Worm (Caenorhabditis elegans) whole organism, early embryonic: Measurements from ENCODE around the gene phat-4.

ENCODE experiments used
- ama-1 ChIP-seq: fragments of 150-350 bp; optimal IDR thresholded peaks from 2 replicates; lab custom pipeline; 2014
- ceh-36 ChIP-seq: sonication (generic microtip); optimal IDR thresholded peaks from 2 replicates; lab custom pipeline; 2016; ENCODE audit warnings: missing genetic modification characterization, inconsistent platforms, missing compliant biosample characterization
- ets-7 ChIP-seq: sonication (generic microtip); optimal IDR thresholded peaks from 2 replicates; lab custom pipeline; 2016; ENCODE audit warnings: missing genotype, missing genetic modification characterization, missing compliant biosample characterization
- flt-1 ChIP-seq: fragments of 200-800 bp; sonication (Bioruptor generic); IDR thresholded peaks from 2 replicates; pipeline ENCODE4 v1.3.6; 2022; ENCODE audit warnings: missing genetic modification characterization, missing compliant biosample characterization
- hmbx-1 ChIP-seq: sonication (generic microtip); optimal IDR thresholded peaks from 2 replicates; lab custom pipeline; 2016; ENCODE audit warnings: mild to moderate bottlenecking, missing genetic modification characterization, missing compliant biosample characterization

ce11 chrV:4118332-4118731, 11.4 kb upstream of the phat-4 start, which contains the start of gene T05B4.9:
- TF ChIP-seq ceh-36 (tag; lab: Kevin White, UChicago) (no peak), ets-7 (tag; lab: Kevin White, UChicago) (no peak), ama-1 (lab: Kevin White, UChicago) (no peak), flt-1 (no peak), hmbx-1 (tag; lab: Kevin White, UChicago) (no peak)
